Worm (Caenorhabditis elegans) whole organism, midembryonic: ENCODE measurements around the gene Y45F10C.4.

ENCODE experiments used
- flt-1 ChIP-seq: fragments of 200-800 bp; sonication (Bioruptor generic); IDR thresholded peaks from 2 replicates; pipeline ENCODE4 v1.3.6; 2022; ENCODE audit warnings: missing genetic modification characterization, missing compliant biosample characterization
- ztf-29 ChIP-seq: fragments of 200-800 bp; sonication (Bioruptor generic); IDR thresholded peaks from 2 replicates; pipeline ENCODE4 v1.3.6; 2022; ENCODE audit warnings: missing genetic modification reagents, missing genetic modification characterization, missing compliant biosample characterization

- TF ChIP-seq ztf-29 (no peak), flt-1 (GFP tag; lab: Robert Waterston, UW) (no peak)
Observed at ce11 chrIV:13701472-13701871, 37.5 kb upstream of the Y45F10C.4 start.
